Worm (Caenorhabditis elegans): Measurements from ENCODE around the gene C23G10.2.

- TF ChIP-seq dao-5 (tag; optimal IDR thresholded peaks at IDR 0.05) (no peak), him-1 (tag; optimal IDR thresholded peaks at IDR 0.05) (no peak), W03F9.2 (tag; optimal IDR thresholded peaks at IDR 0.05) (no peak)
Observed at ce11 chrIII:6207046-6207445, 818 bp upstream of the C23G10.2 start.
